Worm (Caenorhabditis elegans) whole organism, late embryonic: ENCODE measurements around the gene T16H12.13.

Source experiments
- ceh-31 ChIP-seq: sonication (generic microtip); optimal IDR thresholded peaks from 2 replicates; lab custom pipeline; 2016; ENCODE audit warnings: missing genetic modification characterization, missing compliant biosample characterization
- dve-1 ChIP-seq: sonication (generic microtip); optimal IDR thresholded peaks from 2 replicates; lab custom pipeline; 2017; ENCODE audit warnings: antibody characterized with exemption, mild to moderate bottlenecking, missing genetic modification characterization, missing compliant biosample characterization
- elt-2 ChIP-seq: sonication (generic microtip); optimal IDR thresholded peaks from 2 replicates; lab custom pipeline; 2016; ENCODE audit warnings: missing genetic modification reagents, missing genetic modification characterization, missing compliant biosample characterization
- ets-4 ChIP-seq: sonication (generic microtip); optimal IDR thresholded peaks from 2 replicates; lab custom pipeline; 2016; ENCODE audit warnings: missing genetic modification characterization, missing compliant biosample characterization
- fkh-10 ChIP-seq: fragments of 150-350 bp; optimal IDR thresholded peaks from 2 replicates; lab custom pipeline; 2014; ENCODE audit warnings: missing biosample characterization, missing genetic modification reagents, missing genetic modification characterization
- hlh-8 ChIP-seq: sonication (generic microtip); optimal IDR thresholded peaks from 2 replicates; lab custom pipeline; 2016; ENCODE audit warnings: missing genotype, missing genetic modification characterization, missing compliant biosample characterization
- nhr-11 ChIP-seq: fragments of 150-350 bp; optimal IDR thresholded peaks from 2 replicates; lab custom pipeline; 2014; ENCODE audit warnings: missing biosample characterization, missing genetic modification characterization
- pag-3 ChIP-seq: sonication (generic microtip); optimal IDR thresholded peaks from 2 replicates; lab custom pipeline; 2016; ENCODE audit warnings: missing compliant biosample characterization, missing genetic modification characterization, borderline replicate concordance
- pha-4 ChIP-seq: fragments of 150-350 bp; optimal IDR thresholded peaks from 2 replicates; lab custom pipeline; 2018; ENCODE audit warnings: missing biosample characterization, missing genetic modification reagents, missing genetic modification characterization

- TF ChIP-seq fkh-10 (GFP tag; lab: Kevin White, UChicago) (no peak), elt-2 (tag; lab: Kevin White, UChicago) (no peak), pag-3 (no peak), dve-1 (tag; lab: Kevin White, UChicago) (no peak), ceh-31 (tag; lab: Kevin White, UChicago) (no peak), pha-4 (tag; lab: Kevin White, UChicago) (no peak), ets-4 (tag; lab: Kevin White, UChicago) (no peak), nhr-11 (tag; lab: Kevin White, UChicago) (no peak), hlh-8 (tag; lab: Kevin White, UChicago) (no peak)
These were observed 29.5 kb downstream of the T16H12.13 start, which contains the start of the genes ZK1128.1 and mett-10 for ce11 chrIII:10114662-10115061.
